Fruit fly (Drosophila melanogaster) Kc167 (cell line): ENCODE results near the gene dock.

Source experiments
- Myc ChIP-seq: fragments of >200 bp; optimal IDR thresholded peaks from 2 replicates; lab custom pipeline; 2017; ENCODE audit warnings: missing external identifiers
- Sin3A ChIP-seq: fragments of >200 bp; optimal IDR thresholded peaks from 2 replicates; lab custom pipeline; 2018; ENCODE audit warnings: missing external identifiers
- psq ChIP-seq: fragments of >200 bp; optimal IDR thresholded peaks from 2 replicates; lab custom pipeline; 2017; ENCODE audit warnings: missing external identifiers

dm6 chr2L:842873-843272 is 17.1 kb downstream of the dock start:
- no peak for TF ChIP-seq Sin3A (lab: Kevin White, UChicago)
- TF ChIP-seq Myc (lab: Kevin White, UChicago) = no peak
- TF ChIP-seq psq = no peak
